Fruit fly (Drosophila melanogaster): ENCODE data around the gene Task7.

Task7 gene

dm6 chr3R:9365893-9366500 lies 46.1 kb downstream of the Task7 start:
- TF ChIP-seq CG6813 (GFP tag; optimal IDR thresholded peaks at IDR 0.05) (peak; percentile 5), exex (tag; optimal IDR thresholded peaks at IDR 0.05) (peak; percentile 98), pnt (GFP tag; optimal IDR thresholded peaks at IDR 0.05) (no peak), CG1792 (GFP tag; optimal IDR thresholded peaks at IDR 0.05) (no peak), nom (GFP tag; optimal IDR thresholded peaks at IDR 0.05) (peak; percentile 52), eyg (GFP tag; optimal IDR thresholded peaks at IDR 0.05) (no peak), lbe (GFP tag; optimal IDR thresholded peaks at IDR 0.05) (peak; percentile 12), ssp (GFP tag; IDR thresholded peaks at IDR 0.05) (no peak), CG34376 (GFP tag; optimal IDR thresholded peaks at IDR 0.05) (peak; percentile 18), odd (GFP tag; optimal IDR thresholded peaks at IDR 0.05) (no peak), Pdp1 (GFP tag; optimal IDR thresholded peaks at IDR 0.05) (peak in 1 of 2 experiments; percentile 20)

- TF ChIP-seq Xbp1 (GFP tag; optimal IDR thresholded peaks at IDR 0.05) (no peak), CG43689 (GFP tag; IDR thresholded peaks at IDR 0.05) (no peak), gem (tag; optimal IDR thresholded peaks at IDR 0.05) (no peak), Med (GFP tag) (peak; percentile 16), sna (GFP tag; IDR thresholded peaks at IDR 0.05; ENCODE audit: partially characterized antibody) (no peak), cad (GFP tag; optimal IDR thresholded peaks at IDR 0.05) (peak; percentile 2), seq (GFP tag; IDR thresholded peaks at IDR 0.05) (no peak), CG3838 (GFP tag; optimal IDR thresholded peaks at IDR 0.05) (no peak)
Observed at dm6 chr3R:9365121-9365520, 47.0 kb downstream of the Task7 start, which contains the start of gene Srr. Gene Srr, plus strand, starts transcription at chr3R:9365398.

DNA sequence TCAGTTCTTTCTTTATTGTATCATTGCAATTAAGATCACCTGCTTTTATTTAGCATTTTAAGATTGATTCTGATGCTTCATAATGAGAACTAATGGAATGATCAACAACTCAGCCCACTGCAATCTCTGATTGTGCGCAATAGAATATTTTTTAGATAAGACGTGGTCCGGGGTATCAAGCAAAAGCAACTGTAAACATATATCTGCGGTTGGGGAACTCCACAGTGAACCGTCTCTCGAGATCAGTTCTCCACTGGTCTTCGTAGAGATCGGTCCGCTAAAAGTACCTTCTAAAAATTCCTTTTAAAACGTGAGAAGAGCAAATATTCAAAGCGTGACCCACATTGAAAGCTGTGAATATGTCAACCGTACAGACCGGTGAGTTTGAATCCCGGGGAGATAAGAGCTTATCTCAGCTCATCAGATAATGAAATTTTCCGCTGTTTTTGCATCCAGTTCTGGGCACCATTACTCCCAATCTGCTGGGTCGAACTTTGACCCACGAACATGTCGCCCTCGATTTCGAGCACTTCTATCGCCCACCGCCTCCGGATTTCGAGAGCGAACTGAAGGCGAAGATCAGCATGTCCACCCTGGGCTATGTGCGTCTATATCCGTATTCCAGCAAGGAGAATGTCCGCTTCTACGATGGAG lies 48.9 kb downstream of the Task7 start, which contains the start of gene CG18473:
Gene CG18473, plus strand, starts transcription at position 240 of the 654 bp plus-strand sequence.
- TF ChIP-seq CG10979 (tag; optimal IDR thresholded peaks at IDR 0.05) (no peak), Ravus (GFP tag; IDR thresholded peaks at IDR 0.05) (no peak), hb (GFP tag; IDR thresholded peaks at IDR 0.05; ENCODE audit: partially characterized antibody) (no peak), Hr78 (GFP tag; optimal IDR thresholded peaks at IDR 0.05) (peak in 1 of 2 experiments; percentile 58), CG10543 (GFP tag; optimal IDR thresholded peaks at IDR 0.05) (no peak), caup (GFP tag; optimal IDR thresholded peaks at IDR 0.05; ENCODE audit: severe bottlenecking) (no peak), CG15514 (GFP tag; optimal IDR thresholded peaks at IDR 0.05) (no peak), Med (GFP tag) (peak; percentile 10), CG9437 (GFP tag; optimal IDR thresholded peaks at IDR 0.05) (no peak), sob (GFP tag; IDR thresholded peaks at IDR 0.05) (peak; percentile 43; the same call in 1 of the 2 replicates)

All from whole organism, embryonic.